Worm (Caenorhabditis elegans) whole organism, L3 larva: Measurements from ENCODE around the gene ZC477.7.

ENCODE experiments used
- R02D3.7 ChIP-seq: fragments of 150-350 bp; optimal IDR thresholded peaks from 2 replicates; lab custom pipeline; 2014; ENCODE audit warnings: missing biosample characterization, missing genetic modification characterization
- aly-2 ChIP-seq: fragments of 150-350 bp; optimal IDR thresholded peaks from 2 replicates; lab custom pipeline; 2014; ENCODE audit warnings: missing biosample characterization, missing genetic modification characterization
- ama-1 ChIP-seq: fragments of 150-350 bp; optimal IDR thresholded peaks from 2 replicates; lab custom pipeline; 2018
- ceh-16 ChIP-seq: sonication (generic microtip); optimal IDR thresholded peaks from 2 replicates; lab custom pipeline; 2017; ENCODE audit warnings: missing biosample characterization, missing genetic modification characterization
- ceh-28 ChIP-seq: fragments of 150-350 bp; optimal IDR thresholded peaks from 2 replicates; lab custom pipeline; 2014; ENCODE audit warnings: missing biosample characterization, missing genetic modification reagents, missing genetic modification characterization
- daf-12 ChIP-seq: fragments of 150-350 bp; optimal IDR thresholded peaks from 2 replicates; lab custom pipeline; 2014; ENCODE audit warnings: missing biosample characterization, missing genetic modification reagents, missing genetic modification characterization
- egl-27 ChIP-seq: sonication (generic microtip); optimal IDR thresholded peaks from 4 replicates; lab custom pipeline; 2017; ENCODE audit warnings: missing biosample characterization, missing genetic modification reagents, missing genetic modification characterization
- egl-5 ChIP-seq: fragments of 150-350 bp; optimal IDR thresholded peaks from 2 replicates; lab custom pipeline; 2017; ENCODE audit warnings: missing biosample characterization, missing genetic modification reagents, missing genetic modification characterization, inconsistent platforms
- elt-1 ChIP-seq: fragments of 150-350 bp; optimal IDR thresholded peaks from 2 replicates; lab custom pipeline; 2014; ENCODE audit warnings: missing biosample characterization, missing genetic modification characterization
- elt-2 ChIP-seq: sonication (generic microtip); optimal IDR thresholded peaks from 2 replicates; lab custom pipeline; 2016; ENCODE audit warnings: missing genetic modification reagents, mild to moderate bottlenecking, missing genetic modification characterization, missing compliant biosample characterization
- eor-1 ChIP-seq, 2 experiments: fragments of 150-350 bp; optimal IDR thresholded peaks; 2 replicates each; lab custom pipeline; 2014 to 2018; ENCODE audit warnings: missing biosample characterization in 2 of 2, missing genetic modification characterization in 2 of 2
- fkh-10 ChIP-seq: sonication (generic microtip); optimal IDR thresholded peaks from 2 replicates; lab custom pipeline; 2017; ENCODE audit warnings: missing biosample characterization, missing genetic modification reagents, missing genetic modification characterization
- fkh-2 ChIP-seq: fragments of 150-350 bp; optimal IDR thresholded peaks from 2 replicates; lab custom pipeline; 2014; ENCODE audit warnings: missing biosample characterization, missing genetic modification reagents, missing genetic modification characterization
- fos-1 ChIP-seq: fragments of 150-350 bp; optimal IDR thresholded peaks from 2 replicates; lab custom pipeline; 2014; ENCODE audit warnings: missing biosample characterization, missing genetic modification characterization
- hmg-11 ChIP-seq: sonication (generic microtip); optimal IDR thresholded peaks from 2 replicates; lab custom pipeline; 2016; ENCODE audit warnings: missing genetic modification characterization, missing compliant biosample characterization
- lin-15B ChIP-seq: fragments of 150-350 bp; optimal IDR thresholded peaks from 2 replicates; lab custom pipeline; 2014; ENCODE audit warnings: missing biosample characterization, missing genetic modification characterization
- lin-39 ChIP-seq: fragments of 150-350 bp; optimal IDR thresholded peaks from 2 replicates; lab custom pipeline; 2018; ENCODE audit warnings: missing biosample characterization, missing genetic modification reagents, missing genetic modification characterization
- mdl-1 ChIP-seq: fragments of 150-350 bp; optimal IDR thresholded peaks from 2 replicates; lab custom pipeline; 2014; ENCODE audit warnings: missing biosample characterization, missing genetic modification characterization
- mml-1 ChIP-seq: fragments of 150-350 bp; sonication (generic microtip); optimal IDR thresholded peaks from 3 replicates; lab custom pipeline; 2014; ENCODE audit warnings: missing biosample characterization, missing genetic modification characterization
- nfya-1 ChIP-seq: sonication (generic microtip); optimal IDR thresholded peaks from 2 replicates; lab custom pipeline; 2017; ENCODE audit warnings: missing genetic modification characterization, mild to moderate bottlenecking, missing compliant biosample characterization, antibody characterized with exemption, moderate library complexity; ENCODE audit not compliant: insufficient read depth
- nhr-11 ChIP-seq: fragments of 150-350 bp; optimal IDR thresholded peaks from 2 replicates; lab custom pipeline; 2014; ENCODE audit warnings: missing biosample characterization, missing genetic modification characterization
- nhr-23 ChIP-seq: fragments of 150-350 bp; optimal IDR thresholded peaks from 2 replicates; lab custom pipeline; 2014; ENCODE audit warnings: missing biosample characterization, missing genetic modification reagents, missing genetic modification characterization
- nhr-25 ChIP-seq: sonication (generic microtip); optimal IDR thresholded peaks from 2 replicates; lab custom pipeline; 2017; ENCODE audit warnings: missing biosample characterization, missing genetic modification characterization
- nhr-67 ChIP-seq: fragments of 150-350 bp; optimal IDR thresholded peaks from 2 replicates; lab custom pipeline; 2014; ENCODE audit warnings: missing biosample characterization, missing genetic modification characterization
- nhr-76 ChIP-seq: fragments of 150-350 bp; sonication (generic microtip); optimal IDR thresholded peaks from 5 replicates; lab custom pipeline; 2014; ENCODE audit warnings: missing biosample characterization, missing genetic modification characterization
- nhr-77 ChIP-seq: fragments of 150-350 bp; optimal IDR thresholded peaks from 2 replicates; lab custom pipeline; 2014; ENCODE audit warnings: missing biosample characterization, missing genetic modification characterization
- pha-4 ChIP-seq: fragments of 150-350 bp; optimal IDR thresholded peaks from 2 replicates; lab custom pipeline; 2014; ENCODE audit warnings: missing biosample characterization, missing genetic modification reagents, missing genetic modification characterization
- pqm-1 ChIP-seq: fragments of 150-350 bp; optimal IDR thresholded peaks from 2 replicates; lab custom pipeline; 2017; ENCODE audit warnings: missing biosample characterization, missing genetic modification characterization, inconsistent platforms
- sea-2 ChIP-seq: fragments of 150-350 bp; sonication (generic microtip); optimal IDR thresholded peaks from 4 replicates; lab custom pipeline; 2014; ENCODE audit warnings: missing biosample characterization, missing genetic modification reagents, missing genetic modification characterization
- snpc-4 ChIP-seq: fragments of 150-350 bp; optimal IDR thresholded peaks from 2 replicates; lab custom pipeline; 2014; ENCODE audit warnings: missing biosample characterization, missing genetic modification characterization
- tbx-2 ChIP-seq: sonication (generic microtip); optimal IDR thresholded peaks from 2 replicates; lab custom pipeline; 2016; ENCODE audit warnings: mild to moderate bottlenecking, missing genetic modification characterization, missing compliant biosample characterization
- unc-39 ChIP-seq: sonication (generic microtip); optimal IDR thresholded peaks from 4 replicates; lab custom pipeline; 2017; ENCODE audit warnings: missing biosample characterization, missing genetic modification characterization
- ztf-11 ChIP-seq: fragments of 150-350 bp; optimal IDR thresholded peaks from 2 replicates; lab custom pipeline; 2014; ENCODE audit warnings: missing biosample characterization, missing genetic modification characterization
- ztf-4 ChIP-seq: fragments of 150-350 bp; optimal IDR thresholded peaks from 2 replicates; lab custom pipeline; 2014; ENCODE audit warnings: missing biosample characterization, missing genetic modification characterization

Gene ZC477.7

ce11 chrIV:7147722-7148121 lies 36.5 kb upstream of the ZC477.7 start:
- TF ChIP-seq pqm-1 (tag; lab: Kevin White, UChicago), result no peak
- TF ChIP-seq lin-15B (tag; lab: Kevin White, UChicago), result peak; percentile 8
- TF ChIP-seq snpc-4 (tag; lab: Kevin White, UChicago), result peak; percentile 55
- no peak for TF ChIP-seq elt-1
- TF ChIP-seq elt-2, result peak; percentile 11
- no peak for TF ChIP-seq ztf-4 (tag; lab: Kevin White, UChicago)
- no peak for TF ChIP-seq fos-1 (tag; lab: Kevin White, UChicago)
- no peak for TF ChIP-seq egl-5 (tag; lab: Kevin White, UChicago)
- TF ChIP-seq aly-2, result no peak
- TF ChIP-seq ama-1 (lab: Kevin White, UChicago), result no peak
- peak; percentile 33 for TF ChIP-seq hmg-11 (tag; lab: Kevin White, UChicago)
- peak; percentile 32 for TF ChIP-seq nfya-1 (tag; lab: Kevin White, UChicago)
- TF ChIP-seq R02D3.7 (tag; lab: Kevin White, UChicago), result no peak
- TF ChIP-seq pha-4 (tag; lab: Kevin White, UChicago), result peak; percentile 90
- no peak for TF ChIP-seq eor-1 (tag; optimal IDR thresholded peaks at IDR 0.05; lab: Kevin White, UChicago)
- no peak for TF ChIP-seq ceh-16 (tag; lab: Kevin White, UChicago)
- TF ChIP-seq sea-2, result no peak

ce11 chrIV:7144670-7145257 lies 33.5 kb upstream of the ZC477.7 start, which contains the start of gene hecd-1:
TSS of gene hecd-1 (minus strand) at chrIV:7144720.
- TF ChIP-seq lin-15B (tag; lab: Kevin White, UChicago) (peak; percentile 30), nhr-25 (tag; lab: Kevin White, UChicago) (peak; percentile 7), eor-1 (tag; optimal IDR thresholded peaks at IDR 0.05; lab: Kevin White, UChicago) (no peak)

ce11 chrIV:7139143-7139542 lies 27.9 kb upstream of the ZC477.7 start:
- TF ChIP-seq egl-5 (tag; lab: Kevin White, UChicago) (no peak), nhr-67 (tag; lab: Kevin White, UChicago) (no peak), nhr-76 (tag; lab: Kevin White, UChicago) (no peak), tbx-2 (tag; lab: Kevin White, UChicago) (no peak), egl-27 (tag; lab: Kevin White, UChicago) (no peak), sea-2 (no peak), fkh-10 (no peak), snpc-4 (tag; lab: Kevin White, UChicago) (no peak), ceh-16 (tag; lab: Kevin White, UChicago) (no peak), mml-1 (tag; lab: Kevin White, UChicago) (no peak), unc-39 (tag; lab: Kevin White, UChicago) (no peak)

ce11 chrIV:7133983-7134382 lies 22.7 kb upstream of the ZC477.7 start, which contains the start of gene mutd-1:
TSS of gene mutd-1 (minus strand) at chrIV:7134083.
- no peak for TF ChIP-seq ama-1 (lab: Kevin White, UChicago)
- TF ChIP-seq ztf-11 (tag; lab: Kevin White, UChicago), result no peak
- no peak for TF ChIP-seq nhr-11 (tag; lab: Kevin White, UChicago)
- TF ChIP-seq nfya-1 (tag; lab: Kevin White, UChicago), result no peak
- TF ChIP-seq nhr-77, result no peak
- TF ChIP-seq fos-1 (tag; lab: Kevin White, UChicago), result no peak
- TF ChIP-seq hmg-11 (tag; lab: Kevin White, UChicago), result no peak
- no peak for TF ChIP-seq pha-4 (tag; lab: Kevin White, UChicago)
- TF ChIP-seq lin-39 (tag; lab: Kevin White, UChicago), result no peak
- TF ChIP-seq ceh-28 (tag; lab: Kevin White, UChicago), result no peak
- no peak for TF ChIP-seq tbx-2 (tag; lab: Kevin White, UChicago)
- TF ChIP-seq mdl-1, result no peak
- TF ChIP-seq sea-2, result no peak
- TF ChIP-seq daf-12, result no peak

- no peak for TF ChIP-seq eor-1 (tag; optimal IDR thresholded peaks at IDR 0.05; lab: Kevin White, UChicago)
- peak; percentile 6 for TF ChIP-seq pqm-1 (tag; lab: Kevin White, UChicago)
- no peak for TF ChIP-seq nfya-1 (tag; lab: Kevin White, UChicago)
- TF ChIP-seq ceh-28 (tag; lab: Kevin White, UChicago), result peak; percentile 66
- peak; percentile 36 for TF ChIP-seq nhr-23
- no peak for TF ChIP-seq lin-15B (tag; lab: Kevin White, UChicago)
- TF ChIP-seq fkh-2, result no peak
- TF ChIP-seq hmg-11 (tag; lab: Kevin White, UChicago), result peak; percentile 40
Measured at ce11 chrIV:7133140-7133539, 21.9 kb upstream of the ZC477.7 start, which contains the start of gene cyn-12. TSS of gene cyn-12 (minus strand) at chrIV:7133217.
